Worm (Caenorhabditis elegans) whole organism, L3 larva: ENCODE measurements around the gene C40H5.2.

Experiments
- R02D3.7 ChIP-seq: fragments of 150-350 bp; optimal IDR thresholded peaks from 2 replicates; lab custom pipeline; 2014; ENCODE audit warnings: missing biosample characterization, missing genetic modification characterization
- aly-2 ChIP-seq: fragments of 150-350 bp; optimal IDR thresholded peaks from 2 replicates; lab custom pipeline; 2014; ENCODE audit warnings: missing biosample characterization, missing genetic modification characterization
- ceh-82 ChIP-seq: fragments of 150-350 bp; optimal IDR thresholded peaks from 2 replicates; lab custom pipeline; 2014; ENCODE audit warnings: missing biosample characterization, missing genetic modification characterization
- ceh-9 ChIP-seq: sonication (generic microtip); optimal IDR thresholded peaks from 2 replicates; lab custom pipeline; 2018; ENCODE audit warnings: missing biosample characterization, missing genetic modification characterization
- fos-1 ChIP-seq: fragments of 150-350 bp; optimal IDR thresholded peaks from 2 replicates; lab custom pipeline; 2014; ENCODE audit warnings: missing biosample characterization, missing genetic modification characterization
- lsy-12 ChIP-seq: sonication (generic microtip); optimal IDR thresholded peaks from 2 replicates; lab custom pipeline; 2016; ENCODE audit warnings: mild to moderate bottlenecking, missing genetic modification characterization, missing compliant biosample characterization
- nfya-1 ChIP-seq: sonication (generic microtip); optimal IDR thresholded peaks from 2 replicates; lab custom pipeline; 2017; ENCODE audit warnings: missing genetic modification characterization, mild to moderate bottlenecking, missing compliant biosample characterization, antibody characterized with exemption, moderate library complexity; ENCODE audit not compliant: insufficient read depth
- nhr-23 ChIP-seq: fragments of 150-350 bp; optimal IDR thresholded peaks from 2 replicates; lab custom pipeline; 2014; ENCODE audit warnings: missing biosample characterization, missing genetic modification reagents, missing genetic modification characterization
- nhr-237 ChIP-seq: fragments of 150-350 bp; optimal IDR thresholded peaks from 2 replicates; lab custom pipeline; 2014; ENCODE audit warnings: missing biosample characterization, missing genetic modification characterization
- pha-4 ChIP-seq: fragments of 150-350 bp; optimal IDR thresholded peaks from 2 replicates; lab custom pipeline; 2014; ENCODE audit warnings: missing biosample characterization, missing genetic modification reagents, missing genetic modification characterization
- skn-1 ChIP-seq: fragments of 150-350 bp; optimal IDR thresholded peaks from 2 replicates; lab custom pipeline; 2014; ENCODE audit warnings: missing biosample characterization, missing genetic modification characterization
- tbx-2 ChIP-seq: sonication (generic microtip); optimal IDR thresholded peaks from 2 replicates; lab custom pipeline; 2016; ENCODE audit warnings: mild to moderate bottlenecking, missing genetic modification characterization, missing compliant biosample characterization

DNA sequence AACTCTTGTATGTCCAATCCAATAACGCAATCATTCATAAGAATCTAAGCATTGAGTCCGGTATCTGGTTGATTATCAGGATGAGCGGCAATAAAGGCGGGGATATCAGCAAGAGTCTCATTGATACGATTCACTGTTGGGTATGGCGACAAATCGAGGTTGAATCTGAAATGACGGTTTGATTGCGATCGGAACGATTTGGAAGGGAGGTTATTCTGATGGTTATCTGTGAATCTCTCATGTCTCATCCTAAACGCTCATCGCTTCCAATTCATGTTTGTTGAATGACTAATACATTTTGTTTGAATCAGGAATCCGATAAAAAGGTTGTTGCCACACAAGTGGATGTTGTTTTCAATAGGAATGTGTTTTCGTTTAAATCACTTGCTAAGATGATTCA lies 19.4 kb upstream of the C40H5.2 start:
- TF ChIP-seq skn-1: no peak
- no peak for TF ChIP-seq ceh-82 (tag; lab: Kevin White, UChicago)
- no peak for TF ChIP-seq aly-2
- TF ChIP-seq R02D3.7 (tag; lab: Kevin White, UChicago): no peak
- peak; percentile 10 for TF ChIP-seq nhr-23
- no peak for TF ChIP-seq nhr-237
- TF ChIP-seq pha-4 (tag; lab: Kevin White, UChicago): no peak
- TF ChIP-seq lsy-12 (tag; lab: Kevin White, UChicago): no peak
- TF ChIP-seq nfya-1 (tag; lab: Kevin White, UChicago): no peak
- no peak for TF ChIP-seq fos-1 (tag; lab: Kevin White, UChicago)
- TF ChIP-seq ceh-9 (tag; lab: Kevin White, UChicago): no peak
- no peak for TF ChIP-seq tbx-2
